Fruit fly (Drosophila melanogaster): ENCODE measurements around the gene CG34132.
A peak's percentile ranks its signal among the peaks of the same experiment; 100 is the strongest.

CG34132 gene

dm6 chr2L:7890654-7891114, 5.4 kb downstream of the CG34132 start, which contains the start of gene Spn28Db (continued):
- TF ChIP-seq pan (optimal IDR thresholded peaks at IDR 0.05) (no peak), pan (GFP tag; optimal IDR thresholded peaks at IDR 0.05 in 1 of 2, IDR thresholded peaks at IDR 0.05 in 1 of 2) (no peak), Sin3A (optimal IDR thresholded peaks at IDR 0.05) (no peak), CG13123 (GFP tag; optimal IDR thresholded peaks at IDR 0.05) (peak; percentile 1), trem (tag; optimal IDR thresholded peaks at IDR 0.05) (no peak), CG11696 (GFP tag; IDR thresholded peaks at IDR 0.05) (no peak), CG2678 (tag; optimal IDR thresholded peaks at IDR 0.05) (no peak), CG7839 (tag; optimal IDR thresholded peaks at IDR 0.05) (peak; percentile 37), gfzf (GFP tag; optimal IDR thresholded peaks at IDR 0.05) (peak; percentile 18), CG17802 (tag; optimal IDR thresholded peaks at IDR 0.05) (no peak), Fer2 (tag; optimal IDR thresholded peaks at IDR 0.05) (no peak), Ptx1 (GFP tag; IDR thresholded peaks at IDR 0.05) (no peak), Doc3 (GFP tag; IDR thresholded peaks at IDR 0.05; ENCODE audit: partially characterized antibody) (no peak), Ravus (GFP tag; IDR thresholded peaks at IDR 0.05) (no peak), Vsx1 (GFP tag; optimal IDR thresholded peaks at IDR 0.05) (no peak), lilli (GFP tag; optimal IDR thresholded peaks at IDR 0.05) (no peak), dan (GFP tag; IDR thresholded peaks at IDR 0.05) (no peak), tio (GFP tag; optimal IDR thresholded peaks at IDR 0.05) (no peak), CG9876 (GFP tag; optimal IDR thresholded peaks at IDR 0.05) (peak; percentile 39), MTF-1 (GFP tag; optimal IDR thresholded peaks at IDR 0.05; ENCODE audit: borderline replicate concordance) (no peak), bigmax (GFP tag; optimal IDR thresholded peaks at IDR 0.05) (no peak), sug (tag; optimal IDR thresholded peaks at IDR 0.05) (no peak), Scr (GFP tag; IDR thresholded peaks at IDR 0.05; ENCODE audit: partially characterized antibody) (peak; percentile 29; the same call in 1 of the 2 replicates), Nf-YC (tag; optimal IDR thresholded peaks at IDR 0.05) (no peak), Hr51 (GFP tag; optimal IDR thresholded peaks at IDR 0.05) (no peak), E2f2 (GFP tag; IDR thresholded peaks at IDR 0.05) (no peak), CG2116 (GFP tag; optimal IDR thresholded peaks at IDR 0.05) (no peak), Dip3 (GFP tag; optimal IDR thresholded peaks at IDR 0.05) (peak; percentile 53), Dll (GFP tag; IDR thresholded peaks at IDR 0.05; ENCODE audit: partially characterized antibody) (no peak), CG6791 (GFP tag; IDR thresholded peaks at IDR 0.05; ENCODE audit: partially characterized antibody) (peak; percentile 72), slou (GFP tag; optimal IDR thresholded peaks at IDR 0.05) (peak; percentile 16), Ets97D (GFP tag; optimal IDR thresholded peaks at IDR 0.05) (peak; percentile 1), CG3065 (GFP tag; optimal IDR thresholded peaks at IDR 0.05) (no peak), Dref (GFP tag; IDR thresholded peaks at IDR 0.05) (no peak), CG7786 (GFP tag; optimal IDR thresholded peaks at IDR 0.05) (no peak), p53 (GFP tag; optimal IDR thresholded peaks at IDR 0.05) (no peak), peb (GFP tag; IDR thresholded peaks at IDR 0.05) (no peak), Antp (GFP tag; optimal IDR thresholded peaks at IDR 0.05) (no peak), pzg (GFP tag; optimal IDR thresholded peaks at IDR 0.05) (no peak), cas (GFP tag; IDR thresholded peaks at IDR 0.05) (no peak), CG4360 (GFP tag; IDR thresholded peaks at IDR 0.05) (no peak), CG16815 (GFP tag; optimal IDR thresholded peaks at IDR 0.05) (no peak), CG2712 (tag; optimal IDR thresholded peaks at IDR 0.05) (peak; percentile 38), cg (GFP tag; optimal IDR thresholded peaks at IDR 0.05) (no peak), ap (GFP tag; IDR thresholded peaks at IDR 0.05) (no peak), CG12219 (GFP tag; optimal IDR thresholded peaks at IDR 0.05) (no peak), CG9932 (GFP tag; IDR thresholded peaks at IDR 0.05) (no peak), Lhr (GFP tag; optimal IDR thresholded peaks at IDR 0.05) (peak; percentile 48), CG2120 (GFP tag; optimal IDR thresholded peaks at IDR 0.05) (peak; percentile 27), CG16779 (GFP tag; IDR thresholded peaks at IDR 0.05) (no peak), br (optimal IDR thresholded peaks at IDR 0.05) (no peak), NK7.1 (GFP tag; optimal IDR thresholded peaks at IDR 0.05) (no peak)

Data from whole organism, embryonic.